Worm (Caenorhabditis elegans) whole organism, mixed stage, embryonic: ENCODE measurements around the gene ZC190.10.

Source experiments
- blmp-1 ChIP-seq: fragments of 150-350 bp; optimal IDR thresholded peaks from 2 replicates; lab custom pipeline; 2014; ENCODE audit warnings: missing biosample characterization, missing genetic modification characterization
- ceh-83 ChIP-seq: fragments of 200-800 bp; sonication (Bioruptor generic); optimal IDR thresholded peaks from 2 replicates; lab custom pipeline; 2018; ENCODE audit warnings: mild to moderate bottlenecking, missing genetic modification characterization, missing compliant biosample characterization
- elt-1 ChIP-seq: sonication (generic microtip); optimal IDR thresholded peaks from 2 replicates; lab custom pipeline; 2017; ENCODE audit warnings: missing genetic modification characterization, mild to moderate bottlenecking, missing compliant biosample characterization, antibody characterized with exemption, moderate library complexity, borderline replicate concordance; ENCODE audit not compliant: insufficient read depth
- lsy-2 ChIP-seq: fragments of 150-350 bp; optimal IDR thresholded peaks from 2 replicates; lab custom pipeline; 2014; ENCODE audit warnings: missing biosample characterization, missing genetic modification characterization
- nhr-76 ChIP-seq: sonication (generic microtip); optimal IDR thresholded peaks from 2 replicates; lab custom pipeline; 2017; ENCODE audit warnings: missing biosample characterization, missing genetic modification characterization
- pha-4 ChIP-seq: fragments of 150-350 bp; optimal IDR thresholded peaks from 2 replicates; lab custom pipeline; 2018; ENCODE audit warnings: missing biosample characterization, missing genetic modification reagents, missing genetic modification characterization
- sem-2 ChIP-seq: fragments of 200-800 bp; sonication (Bioruptor generic); optimal IDR thresholded peaks from 2 replicates; lab custom pipeline; 2018; ENCODE audit warnings: mild to moderate bottlenecking, missing genetic modification characterization, missing compliant biosample characterization
- unc-62 ChIP-seq: fragments of 150-350 bp; optimal IDR thresholded peaks from 2 replicates; lab custom pipeline; 2014; ENCODE audit warnings: missing biosample characterization, missing genetic modification reagents, missing genetic modification characterization

DNA sequence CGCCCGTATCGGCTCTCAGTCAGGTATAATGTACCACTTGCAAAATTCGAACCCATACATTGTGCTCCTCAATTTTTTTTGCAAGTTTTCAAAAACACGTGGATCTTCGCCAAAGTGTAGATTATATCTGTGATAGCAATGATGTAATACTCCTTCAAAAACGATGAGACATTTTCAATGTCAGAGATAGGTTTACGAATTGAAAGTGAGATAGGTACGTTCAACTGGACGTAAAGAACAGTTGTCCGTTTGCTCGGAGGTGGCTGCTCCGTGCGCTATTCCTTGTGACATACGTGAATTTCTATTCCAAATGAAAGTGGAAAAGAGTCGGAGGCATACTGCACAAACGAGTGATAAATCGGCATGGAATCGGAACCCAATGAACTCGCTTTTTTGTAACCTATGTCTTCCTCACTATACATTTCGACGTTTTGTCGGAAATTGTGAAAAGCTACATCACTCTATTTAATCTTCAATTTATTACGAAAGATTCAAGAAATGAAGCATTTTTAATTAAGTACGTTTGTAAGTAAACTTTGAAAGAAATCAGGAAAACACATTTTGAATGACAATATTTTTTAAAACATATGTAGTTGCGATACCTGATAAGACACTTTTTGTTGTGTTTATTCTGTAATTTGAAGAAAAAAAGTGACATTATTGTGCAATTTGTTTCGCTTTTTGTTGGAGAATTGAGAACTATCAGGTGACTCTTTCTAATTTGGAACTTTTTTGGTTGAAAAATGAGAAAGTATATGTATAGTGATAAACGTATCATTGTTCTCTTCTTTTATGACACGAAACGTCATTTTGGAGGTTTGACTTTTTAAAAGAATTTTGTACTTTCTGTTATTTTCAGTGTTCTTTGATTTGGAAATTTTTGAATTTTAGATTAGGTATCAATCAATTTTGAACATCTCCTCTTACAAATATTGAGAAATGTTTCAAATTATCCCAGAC is 41.4 kb downstream of the ZC190.10 start:
- no peak for TF ChIP-seq ceh-83 (GFP tag; lab: Kevin White, UChicago)
- TF ChIP-seq sem-2 (GFP tag; lab: Kevin White, UChicago), result no peak
- no peak for TF ChIP-seq pha-4 (tag; lab: Kevin White, UChicago)
- peak; percentile 62 for TF ChIP-seq unc-62 (GFP tag; lab: Kevin White, UChicago)
- no peak for TF ChIP-seq lsy-2 (tag; lab: Kevin White, UChicago)
- no peak for TF ChIP-seq nhr-76 (tag; lab: Kevin White, UChicago)
- no peak for TF ChIP-seq elt-1 (tag; lab: Kevin White, UChicago)
- no peak for TF ChIP-seq blmp-1 (tag; lab: Kevin White, UChicago)
